Worm (Caenorhabditis elegans): Measurements from ENCODE around the gene F10G7.9.

ce11 chrII:4693129-4693528 is 13.2 kb downstream of the F10G7.9 start, which contains the start of gene F10G7.5:
- TF ChIP-seq blmp-1 (tag; optimal IDR thresholded peaks at IDR 0.05): peak; percentile 55
- peak; percentile 64 for TF ChIP-seq elt-2 (tag; optimal IDR thresholded peaks at IDR 0.05)
